Worm (Caenorhabditis elegans) whole organism, L4/young adult: Measurements from ENCODE around the gene str-232.

Experiments
- W03F9.2 ChIP-seq: fragments of 150-350 bp; optimal IDR thresholded peaks from 2 replicates; lab custom pipeline; 2014; ENCODE audit warnings: missing biosample characterization, missing genetic modification characterization
- dao-5 ChIP-seq: sonication (generic microtip); optimal IDR thresholded peaks from 2 replicates; lab custom pipeline; 2016; ENCODE audit warnings: missing genotype, missing genetic modification characterization, moderate library complexity, missing compliant biosample characterization
- him-1 ChIP-seq: sonication (generic microtip); optimal IDR thresholded peaks from 2 replicates; lab custom pipeline; 2016; ENCODE audit warnings: missing genotype, missing genetic modification reagents, missing genetic modification characterization, missing compliant biosample characterization

ce11 chrV:15975845-15976244 lies 39.7 kb downstream of the str-232 start, which contains the start of gene clec-232:
- no peak for TF ChIP-seq W03F9.2 (tag; lab: Kevin White, UChicago)
- no peak for TF ChIP-seq him-1 (tag; lab: Kevin White, UChicago)
- no peak for TF ChIP-seq dao-5 (tag; lab: Kevin White, UChicago)
